Fruit fly (Drosophila melanogaster) whole organism, prepupa: ENCODE measurements around the gene enc.

Experiments
- Blimp-1 ChIP-seq: fragments of 200-800 bp; sonication (Bioruptor generic); optimal IDR thresholded peaks from 3 replicates; lab custom pipeline; 2017; ENCODE audit warnings: missing biosample characterization, missing genetic modification characterization, mild to moderate bottlenecking, moderate library complexity, missing genetic modification reagents
- CG10631 ChIP-seq: fragments of 200-800 bp; sonication (Bioruptor generic); optimal IDR thresholded peaks from 2 replicates; lab custom pipeline; 2016; ENCODE audit warnings: missing biosample characterization, missing genetic modification characterization
- CG10669 ChIP-seq: fragments of 200-800 bp; sonication (Bioruptor generic); optimal IDR thresholded peaks from 3 replicates; lab custom pipeline; 2018; ENCODE audit warnings: missing biosample characterization, mild to moderate bottlenecking, missing genetic modification characterization, moderate library complexity
- CG11294 ChIP-seq: fragments of 200-800 bp; sonication (Bioruptor generic); IDR thresholded peaks from 2 replicates; pipeline ENCODE4 v1.3.6; 2022; ENCODE audit warnings: missing biosample characterization, missing genetic modification characterization
- CG11762 ChIP-seq: fragments of 200-800 bp; sonication (Bioruptor generic); optimal IDR thresholded peaks from 3 replicates; lab custom pipeline; 2016; ENCODE audit warnings: missing biosample characterization, missing genetic modification characterization; ENCODE audit not compliant: insufficient read depth
- CG11902 ChIP-seq: fragments of 200-800 bp; sonication (Bioruptor generic); optimal IDR thresholded peaks from 3 replicates; lab custom pipeline; 2016; ENCODE audit warnings: missing biosample characterization, missing genetic modification characterization
- CG15336 ChIP-seq: fragments of 200-800 bp; sonication (Bioruptor generic); IDR thresholded peaks from 2 replicates; pipeline ENCODE4 v1.3.6; 2022; ENCODE audit warnings: missing biosample characterization, missing genetic modification characterization
- CG1621 ChIP-seq: fragments of 200-800 bp; sonication (Bioruptor generic); optimal IDR thresholded peaks from 3 replicates; lab custom pipeline; 2018; ENCODE audit warnings: missing biosample characterization, mild to moderate bottlenecking, missing genetic modification characterization
- CG3032 ChIP-seq: fragments of 200-800 bp; optimal IDR thresholded peaks from 2 replicates; lab custom pipeline; 2019; ENCODE audit warnings: missing biosample characterization, mild to moderate bottlenecking, missing genetic modification characterization, moderate library complexity
- CG31627 ChIP-seq: fragments of 200-800 bp; sonication (Bioruptor generic); optimal IDR thresholded peaks from 3 replicates; lab custom pipeline; 2016; ENCODE audit warnings: missing biosample characterization, missing genetic modification characterization
- CG32006 ChIP-seq: fragments of 200-800 bp; sonication (Bioruptor generic); optimal IDR thresholded peaks from 3 replicates; lab custom pipeline; 2017; ENCODE audit warnings: missing biosample characterization, mild to moderate bottlenecking, missing genetic modification characterization
- CG34406 ChIP-seq: fragments of 200-800 bp; sonication (Bioruptor generic); optimal IDR thresholded peaks from 3 replicates; lab custom pipeline; 2016; ENCODE audit warnings: missing biosample characterization, missing genetic modification characterization
- CG3919 ChIP-seq: fragments of 200-800 bp; sonication (Bioruptor generic); optimal IDR thresholded peaks from 3 replicates; lab custom pipeline; 2016; ENCODE audit warnings: missing biosample characterization, missing genetic modification characterization
- CG4318 ChIP-seq: fragments of 200-800 bp; sonication (Bioruptor generic); optimal IDR thresholded peaks from 3 replicates; lab custom pipeline; 2017; ENCODE audit warnings: missing biosample characterization, mild to moderate bottlenecking, missing genetic modification characterization
- CG6163 ChIP-seq: fragments of 200-800 bp; sonication (Bioruptor generic); IDR thresholded peaks from 3 replicates; pipeline ENCODE4 v1.3.6; 2022; ENCODE audit warnings: missing biosample characterization, missing genetic modification characterization
- CG6276 ChIP-seq: fragments of 200-800 bp; sonication (Bioruptor generic); optimal IDR thresholded peaks from 2 replicates; lab custom pipeline; 2017; ENCODE audit warnings: missing biosample characterization, mild to moderate bottlenecking, missing genetic modification characterization
- CG6792 ChIP-seq: fragments of 200-800 bp; sonication (Bioruptor generic); optimal IDR thresholded peaks from 3 replicates; lab custom pipeline; 2016; ENCODE audit warnings: missing biosample characterization, missing genetic modification characterization
- CG6808 ChIP-seq: fragments of 200-800 bp; sonication (Bioruptor generic); optimal IDR thresholded peaks from 3 replicates; lab custom pipeline; 2017; ENCODE audit warnings: missing biosample characterization, missing genetic modification characterization, mild to moderate bottlenecking, moderate library complexity, missing genetic modification reagents
- CG6854 ChIP-seq: fragments of 200-800 bp; sonication (Bioruptor generic); optimal IDR thresholded peaks from 2 replicates; lab custom pipeline; 2017; ENCODE audit warnings: missing biosample characterization, mild to moderate bottlenecking, missing genetic modification characterization
- CG7368 ChIP-seq: fragments of 200-800 bp; sonication (Bioruptor generic); optimal IDR thresholded peaks from 3 replicates; lab custom pipeline; 2016; ENCODE audit warnings: missing biosample characterization, missing genetic modification characterization
- CG8119 ChIP-seq: fragments of 200-800 bp; sonication (Bioruptor generic); IDR thresholded peaks from 3 replicates; pipeline ENCODE4 v1.3.6; 2022; ENCODE audit warnings: missing biosample characterization, missing genetic modification characterization
- CG8319 ChIP-seq: fragments of 200-800 bp; sonication (Bioruptor generic); optimal IDR thresholded peaks from 3 replicates; lab custom pipeline; 2016; ENCODE audit warnings: missing biosample characterization, missing genetic modification characterization
- CG8632 ChIP-seq: fragments of 200-800 bp; sonication (Bioruptor generic); optimal IDR thresholded peaks from 3 replicates; lab custom pipeline; 2016; ENCODE audit warnings: missing biosample characterization, missing genetic modification characterization
- CG9139 ChIP-seq: fragments of 200-800 bp; sonication (Bioruptor generic); optimal IDR thresholded peaks from 3 replicates; lab custom pipeline; 2017; ENCODE audit warnings: missing biosample characterization, mild to moderate bottlenecking, missing genetic modification characterization
- Eip93F ChIP-seq: fragments of 200-800 bp; sonication (Bioruptor generic); optimal IDR thresholded peaks from 2 replicates; lab custom pipeline; 2016; ENCODE audit warnings: missing biosample characterization, mild to moderate bottlenecking, missing genetic modification characterization
- Ets21C ChIP-seq: fragments of 200-800 bp; sonication (Bioruptor generic); optimal IDR thresholded peaks from 3 replicates; lab custom pipeline; 2016; ENCODE audit warnings: missing biosample characterization, missing genetic modification characterization
- Ets96B ChIP-seq: fragments of 200-800 bp; optimal IDR thresholded peaks from 2 replicates; lab custom pipeline; 2019; ENCODE audit warnings: missing biosample characterization, mild to moderate bottlenecking, missing genetic modification characterization, moderate library complexity
- Gug ChIP-seq: fragments of 200-800 bp; sonication (Bioruptor generic); IDR thresholded peaks from 2 replicates; pipeline ENCODE4 v1.3.6; 2022; ENCODE audit warnings: missing biosample characterization, missing genetic modification characterization
- Hr38 ChIP-seq: sonication (Bioruptor generic); optimal IDR thresholded peaks from 2 replicates; lab custom pipeline; 2016; ENCODE audit warnings: missing biosample characterization, missing genetic modification characterization
- Hr39 ChIP-seq: fragments of 200-800 bp; sonication (Bioruptor generic); optimal IDR thresholded peaks from 2 replicates; lab custom pipeline; 2016; ENCODE audit warnings: missing biosample characterization, missing genetic modification characterization
- Met ChIP-seq: fragments of 200-800 bp; sonication (Bioruptor generic); optimal IDR thresholded peaks from 3 replicates; lab custom pipeline; 2016; ENCODE audit warnings: missing biosample characterization, missing genetic modification characterization
- OdsH ChIP-seq: fragments of 200-800 bp; sonication (Bioruptor generic); optimal IDR thresholded peaks from 3 replicates; lab custom pipeline; 2016; ENCODE audit warnings: missing biosample characterization, missing genetic modification characterization
- Smox ChIP-seq: fragments of 200-800 bp; sonication (Bioruptor generic); optimal IDR thresholded peaks from 3 replicates; lab custom pipeline; 2016; ENCODE audit warnings: missing biosample characterization, missing genetic modification characterization
- Sox102F ChIP-seq: fragments of 200-800 bp; sonication (Bioruptor generic); optimal IDR thresholded peaks from 2 replicates; lab custom pipeline; 2016; ENCODE audit warnings: missing biosample characterization, mild to moderate bottlenecking, missing genetic modification characterization
- Sox14 ChIP-seq: fragments of 200-800 bp; sonication (Bioruptor generic); optimal IDR thresholded peaks from 3 replicates; lab custom pipeline; 2016; ENCODE audit warnings: missing biosample characterization, missing genetic modification characterization
- Sox15 ChIP-seq: fragments of 200-800 bp; sonication (Bioruptor generic); optimal IDR thresholded peaks from 3 replicates; lab custom pipeline; 2016; ENCODE audit warnings: missing biosample characterization, missing genetic modification characterization
- acj6 ChIP-seq: fragments of 200-800 bp; sonication (Bioruptor generic); optimal IDR thresholded peaks from 3 replicates; lab custom pipeline; 2016; ENCODE audit warnings: missing biosample characterization, missing genetic modification characterization
- cyc ChIP-seq: fragments of 200-800 bp; sonication (Bioruptor generic); optimal IDR thresholded peaks from 3 replicates; lab custom pipeline; 2016; ENCODE audit warnings: missing biosample characterization, missing genetic modification characterization
- dac ChIP-seq: fragments of 200-800 bp; sonication (Bioruptor generic); optimal IDR thresholded peaks from 2 replicates; lab custom pipeline; 2017; ENCODE audit warnings: missing biosample characterization, mild to moderate bottlenecking, missing genetic modification characterization
- dsx ChIP-seq: fragments of 200-800 bp; optimal IDR thresholded peaks from 3 replicates; lab custom pipeline; 2019; ENCODE audit warnings: missing biosample characterization, mild to moderate bottlenecking, missing genetic modification characterization, moderate library complexity; ENCODE audit not compliant: poor library complexity, severe bottlenecking
- eg ChIP-seq: fragments of 200-800 bp; sonication (Bioruptor generic); IDR thresholded peaks from 3 replicates; pipeline ENCODE4 v1.3.6; 2022; ENCODE audit warnings: missing biosample characterization, missing genetic modification characterization
- esn ChIP-seq: fragments of 200-800 bp; sonication (Bioruptor generic); optimal IDR thresholded peaks from 2 replicates; lab custom pipeline; 2016; ENCODE audit warnings: missing biosample characterization, mild to moderate bottlenecking, missing genetic modification characterization, moderate library complexity
- fd59A ChIP-seq: fragments of 200-800 bp; sonication (Bioruptor generic); optimal IDR thresholded peaks from 2 replicates; lab custom pipeline; 2017; ENCODE audit warnings: missing biosample characterization, mild to moderate bottlenecking, missing genetic modification characterization, missing genetic modification reagents
- fd85E ChIP-seq: fragments of 200-800 bp; sonication (Bioruptor generic); optimal IDR thresholded peaks from 3 replicates; lab custom pipeline; 2016; ENCODE audit warnings: missing biosample characterization, missing genetic modification characterization
- fkh ChIP-seq: fragments of 200-800 bp; sonication (Bioruptor generic); optimal IDR thresholded peaks from 3 replicates; lab custom pipeline; 2017; ENCODE audit warnings: missing biosample characterization, mild to moderate bottlenecking, missing genetic modification characterization, moderate library complexity
- lz ChIP-seq: fragments of 200-800 bp; sonication (Bioruptor generic); optimal IDR thresholded peaks from 3 replicates; lab custom pipeline; 2016; ENCODE audit warnings: missing biosample characterization, missing genetic modification characterization
- net ChIP-seq: fragments of 200-800 bp; sonication (Bioruptor generic); optimal IDR thresholded peaks from 3 replicates; lab custom pipeline; 2016; ENCODE audit warnings: missing biosample characterization, missing genetic modification characterization
- pdm3 ChIP-seq: fragments of 200-800 bp; sonication (Bioruptor generic); optimal IDR thresholded peaks from 3 replicates; lab custom pipeline; 2016; ENCODE audit warnings: missing biosample characterization, missing genetic modification characterization
- spab ChIP-seq: fragments of 200-800 bp; sonication (Bioruptor generic); optimal IDR thresholded peaks from 2 replicates; lab custom pipeline; 2017; ENCODE audit warnings: missing biosample characterization, mild to moderate bottlenecking, missing genetic modification characterization, missing genetic modification reagents
- ss ChIP-seq, 2 experiments: fragments of 200-800 bp; sonication (Bioruptor generic); optimal IDR thresholded peaks; 2 replicates in 1 of 2; 3 replicates in 1 of 2; lab custom pipeline; 2017 to 2018; ENCODE audit warnings: mild to moderate bottlenecking in 2 of 2, missing biosample characterization in 2 of 2, missing genetic modification characterization in 2 of 2, moderate library complexity in 1 of 2
- svp ChIP-seq: fragments of 200-800 bp; sonication (Bioruptor generic); peaks from one replicate; lab custom pipeline; 2016; ENCODE audit warnings: missing biosample characterization, missing genetic modification characterization
- vri ChIP-seq: fragments of 200-800 bp; sonication (Bioruptor generic); optimal IDR thresholded peaks from 3 replicates; lab custom pipeline; 2016; ENCODE audit warnings: missing biosample characterization, mild to moderate bottlenecking, missing genetic modification characterization

The enc gene

dm6 chr3L:3868014-3868413 lies 49.5 kb downstream of the enc start:
- TF ChIP-seq CG6808 (GFP tag; lab: Kevin White, UChicago) (peak; percentile 50), CG1621 (tag; lab: Kevin White, UChicago) (peak; percentile 61), CG15336 (GFP tag; lab: Robert Waterston, UW) (peak; percentile 71), CG9139 (GFP tag; lab: Kevin White, UChicago) (peak; percentile 10), acj6 (peak; percentile 69), lz (GFP tag; lab: Kevin White, UChicago) (peak; percentile 72), CG6163 (GFP tag; lab: Robert Waterston, UW) (peak; percentile 82), Sox15 (peak; percentile 37), pdm3 (GFP tag; lab: Kevin White, UChicago) (peak; percentile 58), dac (peak; percentile 0), fd59A (peak; percentile 59), CG3032 (tag; lab: Kevin White, UChicago) (peak; percentile 71), CG10669 (GFP tag; lab: Kevin White, UChicago) (peak; percentile 52), fd85E (GFP tag; lab: Kevin White, UChicago) (no peak), svp (GFP tag; lab: Kevin White, UChicago) (peak; percentile 90), CG31627 (GFP tag; lab: Kevin White, UChicago) (peak; percentile 72), ss (GFP tag; optimal IDR thresholded peaks at IDR 0.05; lab: Kevin White, UChicago) (peak; percentile 32 to 68), spab (GFP tag; lab: Kevin White, UChicago) (peak; percentile 47), CG8319 (GFP tag; lab: Kevin White, UChicago) (peak; percentile 0), Hr38 (GFP tag; lab: Kevin White, UChicago) (no peak), fkh (GFP tag; lab: Kevin White, UChicago) (no peak), Smox (peak; percentile 63), CG6792 (GFP tag; lab: Kevin White, UChicago) (peak; percentile 62), net (GFP tag; lab: Kevin White, UChicago) (peak; percentile 52), CG11294 (GFP tag; lab: Robert Waterston, UW) (no peak), CG6854 (no peak), Ets21C (GFP tag; lab: Kevin White, UChicago) (peak; percentile 41), OdsH (GFP tag; lab: Kevin White, UChicago) (peak; percentile 62), CG8119 (GFP tag; lab: Robert Waterston, UW) (peak; percentile 71), CG4318 (peak; percentile 13), CG11902 (no peak), Sox14 (GFP tag; lab: Kevin White, UChicago) (peak; percentile 51), CG3919 (GFP tag; lab: Kevin White, UChicago) (peak; percentile 68), Sox102F (peak; percentile 69), CG10631 (GFP tag; lab: Kevin White, UChicago) (peak; percentile 71), Blimp-1 (no peak), CG32006 (GFP tag; lab: Kevin White, UChicago) (peak; percentile 59), CG11762 (peak; percentile 20), eg (GFP tag; lab: Robert Waterston, UW) (peak; percentile 63), esn (peak; percentile 80), Gug (GFP tag; lab: Robert Waterston, UW) (peak; percentile 55; the same call in 1 of the 2 replicates), Met (GFP tag; lab: Kevin White, UChicago) (peak; percentile 76), CG6276 (GFP tag; lab: Kevin White, UChicago) (no peak), cyc (GFP tag; lab: Kevin White, UChicago) (peak; percentile 72), vri (GFP tag; lab: Kevin White, UChicago) (peak; percentile 61), CG8632 (peak; percentile 37), CG34406 (GFP tag; lab: Kevin White, UChicago) (peak; percentile 53), Ets96B (tag; lab: Kevin White, UChicago) (peak; percentile 60), Eip93F (GFP tag; lab: Kevin White, UChicago) (peak; percentile 14), Hr39 (peak; percentile 76), dsx (GFP tag; lab: Kevin White, UChicago) (peak; percentile 73), CG7368 (peak; percentile 16)
